Fruit fly (Drosophila melanogaster) whole organism, embryonic: ENCODE results near the gene CG5103.
A peak's percentile ranks its signal among the peaks of the same experiment; 100 is the strongest.

ENCODE experiments used
- Atf-2 ChIP-seq: fragments of 200-800 bp; sonication (Bioruptor generic); optimal IDR thresholded peaks from 2 replicates; lab custom pipeline; 2016; ENCODE audit warnings: missing biosample characterization, missing genetic modification characterization
- B-H1 ChIP-seq: fragments of 200-800 bp; sonication (Bioruptor generic); IDR thresholded peaks from 3 replicates; pipeline ENCODE4 v1.3.6; 2022; ENCODE audit warnings: missing biosample characterization, missing genetic modification characterization
- CG1024 ChIP-seq: fragments of 200-800 bp; sonication (Bioruptor generic); IDR thresholded peaks from 2 replicates; pipeline ENCODE4 v1.3.6; 2022; ENCODE audit warnings: missing biosample characterization, missing genetic modification characterization
- CG10366 ChIP-seq: fragments of 200-800 bp; sonication (Bioruptor generic); IDR thresholded peaks from 2 replicates; pipeline ENCODE4 v1.3.6; 2022; ENCODE audit warnings: missing biosample characterization, missing genetic modification characterization
- CG10462 ChIP-seq: fragments of 200-800 bp; sonication (Bioruptor generic); optimal IDR thresholded peaks from 2 replicates; lab custom pipeline; 2016; ENCODE audit warnings: missing biosample characterization, missing genetic modification characterization
- CG10543 ChIP-seq: fragments of 200-800 bp; sonication (Bioruptor generic); optimal IDR thresholded peaks from 3 replicates; lab custom pipeline; 2017; ENCODE audit warnings: missing biosample characterization, mild to moderate bottlenecking, missing genetic modification characterization, moderate library complexity
- CG10654 ChIP-seq: fragments of 200-800 bp; sonication (Bioruptor generic); optimal IDR thresholded peaks from 2 replicates; lab custom pipeline; 2016; ENCODE audit warnings: missing biosample characterization, missing genetic modification characterization
- CG11560 ChIP-seq: fragments of 200-800 bp; sonication (Bioruptor generic); IDR thresholded peaks from 3 replicates; pipeline ENCODE4 v1.3.6; 2022; ENCODE audit warnings: missing biosample characterization, missing genetic modification characterization
- CG12219 ChIP-seq: fragments of 200-800 bp; sonication (Bioruptor generic); optimal IDR thresholded peaks from 3 replicates; lab custom pipeline; 2018; ENCODE audit warnings: missing biosample characterization, mild to moderate bottlenecking, missing genetic modification characterization
- CG13624 ChIP-seq: fragments of 200-800 bp; sonication (Bioruptor generic); optimal IDR thresholded peaks from 2 replicates; lab custom pipeline; 2016; ENCODE audit warnings: missing biosample characterization, missing genetic modification characterization
- CG14667 ChIP-seq: fragments of 200-800 bp; sonication (Bioruptor generic); IDR thresholded peaks from 2 replicates; pipeline ENCODE4 v1.3.6; 2022; ENCODE audit warnings: missing biosample characterization, missing genetic modification characterization
- CG15696 ChIP-seq: fragments of 200-800 bp; sonication (Bioruptor generic); optimal IDR thresholded peaks from 2 replicates; lab custom pipeline; 2019; ENCODE audit warnings: missing biosample characterization, mild to moderate bottlenecking, missing genetic modification characterization, moderate library complexity
- CG17359 ChIP-seq: fragments of 200-800 bp; sonication (Bioruptor generic); optimal IDR thresholded peaks from 3 replicates; lab custom pipeline; 2018; ENCODE audit warnings: missing biosample characterization, mild to moderate bottlenecking, missing genetic modification characterization, moderate library complexity
- CG2678 ChIP-seq: fragments of 200-800 bp; sonication (Bioruptor generic); optimal IDR thresholded peaks from 3 replicates; lab custom pipeline; 2019; ENCODE audit warnings: missing biosample characterization, mild to moderate bottlenecking, missing genetic modification characterization, moderate library complexity
- CG30403 ChIP-seq: fragments of 200-800 bp; sonication (Bioruptor generic); optimal IDR thresholded peaks from 3 replicates; lab custom pipeline; 2016; ENCODE audit warnings: missing biosample characterization, missing genetic modification characterization
- CG4282 ChIP-seq: fragments of 200-800 bp; sonication (Bioruptor generic); optimal IDR thresholded peaks from 2 replicates; lab custom pipeline; 2016; ENCODE audit warnings: missing biosample characterization, missing genetic modification characterization
- CG4854 ChIP-seq: fragments of 200-800 bp; sonication (Bioruptor generic); optimal IDR thresholded peaks from 2 replicates; lab custom pipeline; 2016; ENCODE audit warnings: missing biosample characterization, missing genetic modification characterization, inconsistent platforms
- CG6683 ChIP-seq: fragments of 200-800 bp; sonication (Bioruptor generic); optimal IDR thresholded peaks from 2 replicates; lab custom pipeline; 2017; ENCODE audit warnings: missing biosample characterization, mild to moderate bottlenecking, missing genetic modification characterization, missing genetic modification reagents
- CG9215 ChIP-seq: fragments of 200-800 bp; sonication (Bioruptor generic); IDR thresholded peaks from 2 replicates; pipeline ENCODE4 v1.3.6; 2022; ENCODE audit warnings: missing biosample characterization, missing genetic modification characterization
- CG9437 ChIP-seq: fragments of 200-800 bp; sonication (Bioruptor generic); optimal IDR thresholded peaks from 2 replicates; lab custom pipeline; 2018; ENCODE audit warnings: missing biosample characterization, mild to moderate bottlenecking, missing genetic modification characterization
- CG9876 ChIP-seq: fragments of 200-800 bp; sonication (Bioruptor generic); optimal IDR thresholded peaks from 2 replicates; lab custom pipeline; 2016; ENCODE audit warnings: missing biosample characterization, missing genetic modification characterization
- HLH54F ChIP-seq: fragments of 200-800 bp; sonication (Bioruptor generic); optimal IDR thresholded peaks from 3 replicates; lab custom pipeline; 2016; ENCODE audit warnings: missing biosample characterization, missing genetic modification characterization
- Hr3 ChIP-seq: fragments of 200-800 bp; sonication (Bioruptor generic); optimal IDR thresholded peaks from 3 replicates; lab custom pipeline; 2016; ENCODE audit warnings: missing biosample characterization, missing genetic modification characterization
- Hr39 ChIP-seq: fragments of >200 bp; optimal IDR thresholded peaks from 2 replicates; lab custom pipeline; 2017
- Hsf ChIP-seq: fragments of 200-800 bp; sonication (Bioruptor generic); optimal IDR thresholded peaks from 3 replicates; lab custom pipeline; 2016; ENCODE audit warnings: missing biosample characterization, missing genetic modification characterization
- Neu2 ChIP-seq: fragments of 200-800 bp; sonication (Bioruptor generic); optimal IDR thresholded peaks from 3 replicates; lab custom pipeline; 2016; ENCODE audit warnings: missing biosample characterization, missing genetic modification characterization, borderline replicate concordance
- Pdp1 ChIP-seq, 2 experiments: fragments of 200-800 bp; sonication (Bioruptor generic); optimal IDR thresholded peaks; 3 replicates each; lab custom pipeline; 2016; ENCODE audit warnings: missing biosample characterization in 2 of 2, missing genetic modification characterization in 2 of 2, mild to moderate bottlenecking in 1 of 2, moderate library complexity in 1 of 2
- Side ChIP-seq: fragments of 200-800 bp; sonication (Bioruptor generic); optimal IDR thresholded peaks from 2 replicates; lab custom pipeline; 2016; ENCODE audit warnings: missing biosample characterization, missing genetic modification characterization
- Sox102F ChIP-seq: fragments of 200-800 bp; sonication (Bioruptor generic); optimal IDR thresholded peaks from 2 replicates; lab custom pipeline; 2018; ENCODE audit warnings: missing biosample characterization, mild to moderate bottlenecking, missing genetic modification characterization, moderate library complexity
- Spps ChIP-seq: fragments of 200-800 bp; sonication (Bioruptor generic); optimal IDR thresholded peaks from 2 replicates; lab custom pipeline; 2018; ENCODE audit warnings: missing biosample characterization, mild to moderate bottlenecking, missing genetic modification characterization
- TFAM ChIP-seq: fragments of 200-800 bp; sonication (Bioruptor generic); optimal IDR thresholded peaks from 2 replicates; lab custom pipeline; 2017; ENCODE audit warnings: missing biosample characterization, missing genetic modification characterization, inconsistent platforms
- Usf ChIP-seq: fragments of 200-800 bp; sonication (Bioruptor generic); optimal IDR thresholded peaks from 2 replicates; lab custom pipeline; 2017; ENCODE audit warnings: missing genotype, missing biosample characterization, missing genetic modification characterization
- chm ChIP-seq: fragments of 200-800 bp; sonication (Bioruptor generic); IDR thresholded peaks from 2 replicates; pipeline ENCODE4 v1.3.6; 2022; ENCODE audit warnings: missing biosample characterization, missing genetic modification characterization
- cwo ChIP-seq: fragments of 200-800 bp; sonication (Bioruptor generic); optimal IDR thresholded peaks from 3 replicates; lab custom pipeline; 2017; ENCODE audit warnings: missing biosample characterization, missing genetic modification characterization, mild to moderate bottlenecking, moderate library complexity, missing genetic modification reagents
- dpn ChIP-seq, 2 experiments: fragments of 200-800 bp; sonication (Bioruptor generic); optimal IDR thresholded peaks; 3 replicates each; lab custom pipeline; 2016; ENCODE audit warnings: missing biosample characterization in 2 of 2, missing genetic modification characterization in 2 of 2
- dysf ChIP-seq: fragments of 200-800 bp; sonication (Bioruptor generic); IDR thresholded peaks from 3 replicates; pipeline ENCODE4 v1.3.6; 2022; ENCODE audit warnings: missing biosample characterization, missing genetic modification characterization
- fd96Cb ChIP-seq: fragments of 200-800 bp; sonication (Bioruptor generic); optimal IDR thresholded peaks from 2 replicates; lab custom pipeline; 2018; ENCODE audit warnings: missing biosample characterization, mild to moderate bottlenecking, missing genetic modification characterization, moderate library complexity
- ham ChIP-seq: fragments of 200-800 bp; sonication (Bioruptor generic); IDR thresholded peaks from 2 replicates; pipeline ENCODE4 v1.3.6; 2022; ENCODE audit warnings: missing biosample characterization, missing genetic modification characterization
- hkb ChIP-seq, 2 experiments: fragments of 200-800 bp in 1 of 2; fragments of >200 bp in 1 of 2; sonication (Bioruptor generic) in 1 of 2; IDR thresholded peaks in 1 of 2; optimal IDR thresholded peaks in 1 of 2; 2 replicates each; pipeline versions ENCODE4 v1.3.6 to Lab custom; 2017 to 2022; ENCODE audit warnings: missing biosample characterization in 1 of 2, missing genetic modification characterization in 1 of 2
- jigr1 ChIP-seq: fragments of 200-800 bp; sonication (Bioruptor generic); IDR thresholded peaks from 3 replicates; pipeline ENCODE4 v1.3.6; 2022; ENCODE audit warnings: missing biosample characterization, missing genetic modification characterization
- lbe ChIP-seq: fragments of 200-800 bp; sonication (Bioruptor generic); optimal IDR thresholded peaks from 2 replicates; lab custom pipeline; 2016; ENCODE audit warnings: missing biosample characterization, mild to moderate bottlenecking, missing genetic modification characterization
- lov ChIP-seq, 2 experiments: fragments of 200-800 bp in 1 of 2; fragments of >200 bp in 1 of 2; sonication (Bioruptor generic) in 1 of 2; IDR thresholded peaks in 1 of 2; optimal IDR thresholded peaks in 1 of 2; 2 replicates in 1 of 2; 3 replicates in 1 of 2; pipeline versions ENCODE4 v1.3.6 to Lab custom; 2017 to 2022; ENCODE audit warnings: missing biosample characterization in 1 of 2, missing genetic modification characterization in 1 of 2
- maf-S ChIP-seq: fragments of 200-800 bp; sonication (Bioruptor generic); optimal IDR thresholded peaks from 2 replicates; lab custom pipeline; 2016; ENCODE audit warnings: missing biosample characterization, missing genetic modification characterization
- mirr ChIP-seq: fragments of 200-800 bp; sonication (Bioruptor generic); optimal IDR thresholded peaks from 3 replicates; lab custom pipeline; 2018; ENCODE audit warnings: missing biosample characterization, mild to moderate bottlenecking, missing genetic modification characterization
- pho ChIP-seq: fragments of 200-800 bp; sonication (Bioruptor generic); optimal IDR thresholded peaks from 2 replicates; lab custom pipeline; 2016; ENCODE audit warnings: missing biosample characterization, missing genetic modification characterization
- phol ChIP-seq: fragments of 200-800 bp; sonication (Bioruptor generic); optimal IDR thresholded peaks from 3 replicates; lab custom pipeline; 2018; ENCODE audit warnings: missing biosample characterization, mild to moderate bottlenecking, missing genetic modification characterization, moderate library complexity
- run ChIP-seq: fragments of 200-800 bp; sonication (Bioruptor generic); optimal IDR thresholded peaks from 3 replicates; lab custom pipeline; 2018; ENCODE audit warnings: missing biosample characterization, mild to moderate bottlenecking, missing genetic modification characterization
- slbo ChIP-seq: fragments of 200-800 bp; sonication (Bioruptor generic); IDR thresholded peaks from 2 replicates; pipeline ENCODE4 v1.3.6; 2022; ENCODE audit warnings: missing biosample characterization, missing genetic modification characterization
- tin ChIP-seq: fragments of 200-800 bp; sonication (Bioruptor generic); optimal IDR thresholded peaks from 3 replicates; lab custom pipeline; 2016; ENCODE audit warnings: missing biosample characterization, missing genetic modification characterization
- trem ChIP-seq: fragments of 200-800 bp; optimal IDR thresholded peaks from 3 replicates; lab custom pipeline; 2019; ENCODE audit warnings: missing biosample characterization, mild to moderate bottlenecking, missing genetic modification characterization, moderate library complexity
- ttk ChIP-seq: fragments of 200-800 bp; sonication (Bioruptor generic); IDR thresholded peaks from 2 replicates; pipeline ENCODE4 v2.1.2; 2022; ENCODE audit warnings: missing biosample characterization, missing genetic modification characterization
- usp ChIP-seq: fragments of >200 bp; optimal IDR thresholded peaks from 2 replicates; lab custom pipeline; 2017; ENCODE audit warnings: missing biosample characterization, missing genetic modification characterization
- wdn ChIP-seq: fragments of 200-800 bp; sonication (Bioruptor generic); IDR thresholded peaks from 2 replicates; pipeline ENCODE4 v1.3.6; 2022; ENCODE audit warnings: missing biosample characterization, missing genetic modification characterization

Gene CG5103

dm6 chr3L:18274188-18274587, 19.9 kb downstream of the CG5103 start (continued):
- no peak for TF ChIP-seq B-H1 (GFP tag; lab: Robert Waterston, UW)
- no peak for TF ChIP-seq CG9215 (GFP tag; lab: Robert Waterston, UW)
- TF ChIP-seq phol (tag; lab: Kevin White, UChicago): peak; percentile 11
- no peak for TF ChIP-seq pho (GFP tag; lab: Kevin White, UChicago)
- TF ChIP-seq CG9437 (GFP tag; lab: Kevin White, UChicago): no peak
- TF ChIP-seq hkb (optimal IDR thresholded peaks at IDR 0.05; lab: Kevin White, UChicago): no peak
- TF ChIP-seq hkb (GFP tag; IDR thresholded peaks at IDR 0.05; lab: Robert Waterston, UW): peak; percentile 38; the same call in 1 of the 2 replicates
- no peak for TF ChIP-seq Hr39
- TF ChIP-seq CG4854: no peak
- no peak for TF ChIP-seq ham (GFP tag; lab: Robert Waterston, UW)
- no peak for TF ChIP-seq Sox102F (GFP tag; lab: Kevin White, UChicago)
- no peak for TF ChIP-seq run (tag; lab: Kevin White, UChicago)
- no peak for TF ChIP-seq usp (GFP tag; lab: Kevin White, UChicago)
- peak; percentile 38 for TF ChIP-seq CG2678
- TF ChIP-seq dpn (GFP tag; optimal IDR thresholded peaks at IDR 0.05; lab: Kevin White, UChicago): no peak
- TF ChIP-seq Side (GFP tag; lab: Kevin White, UChicago): no peak
- TF ChIP-seq Pdp1 (GFP tag; optimal IDR thresholded peaks at IDR 0.05; lab: Kevin White, UChicago): no peak
- TF ChIP-seq dysf (GFP tag; lab: Robert Waterston, UW): no peak
- no peak for TF ChIP-seq fd96Cb (tag; lab: Kevin White, UChicago)
- TF ChIP-seq CG1024 (GFP tag; lab: Robert Waterston, UW): no peak
- no peak for TF ChIP-seq HLH54F (GFP tag; lab: Kevin White, UChicago)
- TF ChIP-seq slbo (GFP tag; lab: Robert Waterston, UW): no peak
- TF ChIP-seq wdn: no peak
- TF ChIP-seq chm (GFP tag; lab: Robert Waterston, UW): no peak
- TF ChIP-seq CG9876: no peak
- TF ChIP-seq CG10654 (GFP tag; lab: Kevin White, UChicago): no peak
- TF ChIP-seq CG10543 (GFP tag; lab: Kevin White, UChicago): no peak
- peak; percentile 5 for TF ChIP-seq CG12219 (GFP tag; lab: Kevin White, UChicago)
- TF ChIP-seq Usf (GFP tag; lab: Kevin White, UChicago): no peak
- peak; percentile 27 for TF ChIP-seq trem
- TF ChIP-seq CG13624 (GFP tag; lab: Kevin White, UChicago): no peak
- no peak for TF ChIP-seq CG4282 (GFP tag; lab: Kevin White, UChicago)
- TF ChIP-seq CG17359 (tag; lab: Kevin White, UChicago): peak; percentile 28
- TF ChIP-seq TFAM (GFP tag; lab: Kevin White, UChicago): no peak
- no peak for TF ChIP-seq CG10462 (GFP tag; lab: Kevin White, UChicago)
- no peak for TF ChIP-seq Atf-2 (GFP tag; lab: Kevin White, UChicago)
- no peak for TF ChIP-seq lbe
- no peak for TF ChIP-seq cwo (GFP tag; lab: Kevin White, UChicago)
- no peak for TF ChIP-seq lov (optimal IDR thresholded peaks at IDR 0.05; lab: Kevin White, UChicago)
- 0 out of 3 replicates have a peak, but pooled peaks have one; percentile 54 for TF ChIP-seq lov (GFP tag; IDR thresholded peaks at IDR 0.05; lab: Robert Waterston, UW)

- no peak for TF ChIP-seq mirr (GFP tag; lab: Kevin White, UChicago)
- no peak for TF ChIP-seq CG30403 (GFP tag; lab: Kevin White, UChicago)
- TF ChIP-seq CG6683: no peak
- TF ChIP-seq CG14667 (GFP tag; lab: Robert Waterston, UW): no peak
- no peak for TF ChIP-seq Side (GFP tag; lab: Kevin White, UChicago)
- TF ChIP-seq Neu2 (GFP tag; lab: Kevin White, UChicago): no peak
- TF ChIP-seq CG10366 (GFP tag; lab: Robert Waterston, UW): no peak
- TF ChIP-seq Hsf (GFP tag; lab: Kevin White, UChicago): no peak
- TF ChIP-seq maf-S (GFP tag; lab: Kevin White, UChicago): no peak
- no peak for TF ChIP-seq CG11560 (tag; lab: Robert Waterston, UW)
- no peak for TF ChIP-seq Spps (tag; lab: Kevin White, UChicago)
- peak; percentile 28 for TF ChIP-seq CG15696 (tag; lab: Kevin White, UChicago)
- TF ChIP-seq ttk (GFP tag; lab: Robert Waterston, UW): no peak
- peak; percentile 7 for TF ChIP-seq Hr3 (GFP tag; lab: Kevin White, UChicago)
- no peak for TF ChIP-seq tin
- TF ChIP-seq jigr1 (GFP tag; lab: Robert Waterston, UW): no peak
These were observed 20.9 kb downstream of the CG5103 start for dm6 chr3L:18273121-18273520.
